Worm (Caenorhabditis elegans): Measurements from ENCODE around the gene lin-12.

DNA sequence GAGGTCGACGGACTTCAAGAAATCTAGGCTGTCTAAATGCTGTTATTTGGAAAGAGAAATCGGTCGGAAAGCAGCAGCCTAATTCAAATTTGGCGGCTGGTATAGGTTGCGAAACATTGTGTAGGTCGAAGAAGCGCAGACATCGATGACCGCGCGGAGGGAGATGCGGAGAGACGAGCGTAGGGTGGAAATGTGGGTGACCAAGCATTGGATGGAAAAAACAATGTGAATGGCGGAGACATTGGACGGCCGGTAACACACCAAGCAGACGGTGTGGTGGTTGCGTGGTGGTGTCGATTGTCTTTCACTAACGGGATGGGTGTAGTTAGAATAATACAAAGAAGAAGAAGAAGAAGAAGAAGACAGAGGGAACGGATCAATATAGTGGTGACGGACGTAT is 41.2 kb upstream of the lin-12 start:
- no peak for TF ChIP-seq elt-3 (tag; optimal IDR thresholded peaks at IDR 0.05)
- no peak for TF ChIP-seq pqm-1 (tag; optimal IDR thresholded peaks at IDR 0.05)
- no peak for TF ChIP-seq elt-1 (tag; optimal IDR thresholded peaks at IDR 0.05)
